Worm (Caenorhabditis elegans) whole organism, early embryonic: ENCODE results near the gene C45B11.9.

Source experiments
- ama-1 ChIP-seq: fragments of 150-350 bp; optimal IDR thresholded peaks from 2 replicates; lab custom pipeline; 2014
- ceh-13 ChIP-seq: fragments of 200-800 bp; sonication (Bioruptor generic); optimal IDR thresholded peaks from 2 replicates; lab custom pipeline; 2018; ENCODE audit warnings: mild to moderate bottlenecking, missing genetic modification characterization, missing compliant biosample characterization
- ets-7 ChIP-seq: sonication (generic microtip); optimal IDR thresholded peaks from 2 replicates; lab custom pipeline; 2016; ENCODE audit warnings: missing genotype, missing genetic modification characterization, missing compliant biosample characterization
- flt-1 ChIP-seq: fragments of 200-800 bp; sonication (Bioruptor generic); IDR thresholded peaks from 2 replicates; pipeline ENCODE4 v1.3.6; 2022; ENCODE audit warnings: missing genetic modification characterization, missing compliant biosample characterization
- hmg-4 ChIP-seq: fragments of 200-800 bp; sonication (Bioruptor generic); optimal IDR thresholded peaks from 2 replicates; lab custom pipeline; 2018; ENCODE audit warnings: mild to moderate bottlenecking, missing genetic modification characterization, missing compliant biosample characterization
- pes-1 ChIP-seq: fragments of 200-800 bp; sonication (Bioruptor generic); IDR thresholded peaks from 2 replicates; pipeline ENCODE4 v1.3.6; 2022; ENCODE audit warnings: missing genetic modification reagents, missing genetic modification characterization, missing compliant biosample characterization
- scrt-1 ChIP-seq: fragments of 200-800 bp; sonication (Bioruptor generic); IDR thresholded peaks from 2 replicates; pipeline ENCODE4 v1.3.6; 2022; ENCODE audit warnings: missing genetic modification characterization, missing compliant biosample characterization
- sea-1 ChIP-seq: fragments of 200-800 bp; sonication (Bioruptor generic); conservative IDR thresholded peaks from 2 replicates; pipeline ENCODE4 v1.3.6; 2022; ENCODE audit warnings: missing genetic modification characterization, missing compliant biosample characterization
- tbx-11 ChIP-seq: fragments of 200-800 bp; sonication (Bioruptor generic); IDR thresholded peaks from 2 replicates; pipeline ENCODE4 v1.3.6; 2022; ENCODE audit warnings: missing genetic modification characterization, missing compliant biosample characterization

- no peak for TF ChIP-seq pes-1
- no peak for TF ChIP-seq ama-1
- TF ChIP-seq flt-1 (GFP tag; lab: Robert Waterston, UW), result no peak
- no peak for TF ChIP-seq tbx-11
- no peak for TF ChIP-seq hmg-4
- TF ChIP-seq scrt-1, result no peak
- TF ChIP-seq ets-7 (tag; lab: Kevin White, UChicago), result no peak
- no peak for TF ChIP-seq ceh-13 (GFP tag; lab: Kevin White, UChicago)
- no peak for TF ChIP-seq sea-1 (GFP tag; lab: Robert Waterston, UW)
Observed at ce11 chrV:11076403-11076802, 36.3 kb downstream of the C45B11.9 start.
